Worm (Caenorhabditis elegans): Measurements from ENCODE around the gene C25H3.7.

ce11 chrII:5694798-5695197, 26.1 kb upstream of the C25H3.7 start, which contains the start of gene C25H3.14:
- TF ChIP-seq lsy-2 (tag; optimal IDR thresholded peaks at IDR 0.05) (no peak), unc-120 (tag; optimal IDR thresholded peaks at IDR 0.05; ENCODE audit: poor library complexity, severe bottlenecking) (no peak), nhr-237 (tag; optimal IDR thresholded peaks at IDR 0.05) (no peak), bed-3 (GFP tag; optimal IDR thresholded peaks at IDR 0.05) (no peak), nhr-28 (tag; optimal IDR thresholded peaks at IDR 0.05) (no peak), nhr-12 (tag; optimal IDR thresholded peaks at IDR 0.05) (no peak), elt-3 (tag; optimal IDR thresholded peaks at IDR 0.05) (no peak), sptf-1 (tag; optimal IDR thresholded peaks at IDR 0.05) (no peak), pha-4 (tag; optimal IDR thresholded peaks at IDR 0.05) (no peak)

All from whole organism, mixed stage, embryonic.